Fruit fly (Drosophila melanogaster) whole organism, embryonic: Measurements from ENCODE around the gene CG33299.

Experiments
- Awh ChIP-seq: fragments of 200-800 bp; sonication (Bioruptor generic); IDR thresholded peaks from 2 replicates; pipeline ENCODE4, ENCODE4 v1.3.6; 2022; ENCODE audit warnings: missing biosample characterization, missing genetic modification characterization
- CG10431 ChIP-seq: fragments of 200-800 bp; sonication (Bioruptor generic); optimal IDR thresholded peaks from 3 replicates; lab custom pipeline; 2018; ENCODE audit warnings: missing biosample characterization, mild to moderate bottlenecking, missing genetic modification characterization
- CG10959 ChIP-seq: fragments of 200-800 bp; sonication (Bioruptor generic); IDR thresholded peaks from 2 replicates; pipeline ENCODE4 v1.3.6; 2022; ENCODE audit warnings: missing biosample characterization, missing genetic modification characterization
- CG12104 ChIP-seq: fragments of 200-800 bp; sonication (Bioruptor generic); optimal IDR thresholded peaks from 3 replicates; lab custom pipeline; 2016; ENCODE audit warnings: missing biosample characterization, missing genetic modification characterization
- CG12659 ChIP-seq: fragments of 200-800 bp; sonication (Bioruptor generic); optimal IDR thresholded peaks from 3 replicates; lab custom pipeline; 2017; ENCODE audit warnings: mild to moderate bottlenecking, missing biosample characterization, missing genetic modification reagents, missing genetic modification characterization
- CG14860 ChIP-seq: fragments of 200-800 bp; sonication (Bioruptor generic); IDR thresholded peaks from 3 replicates; pipeline ENCODE4 v1.3.6; 2022; ENCODE audit warnings: missing biosample characterization, missing genetic modification characterization; ENCODE audit not compliant: partially characterized antibody
- CG15479 ChIP-seq: fragments of 200-800 bp; sonication (Bioruptor generic); optimal IDR thresholded peaks from 3 replicates; lab custom pipeline; 2019; ENCODE audit warnings: missing biosample characterization, mild to moderate bottlenecking, missing genetic modification characterization, moderate library complexity
- CG17328 ChIP-seq: fragments of 200-800 bp; sonication (Bioruptor generic); IDR thresholded peaks from 2 replicates; pipeline ENCODE4 v1.3.6; 2022; ENCODE audit warnings: missing biosample characterization, missing genetic modification characterization
- CG17385 ChIP-seq: fragments of 200-800 bp; sonication (Bioruptor generic); optimal IDR thresholded peaks from 3 replicates; lab custom pipeline; 2018; ENCODE audit warnings: missing biosample characterization, mild to moderate bottlenecking, missing genetic modification characterization
- CG30431 ChIP-seq: fragments of 200-800 bp; sonication (Bioruptor generic); optimal IDR thresholded peaks from 2 replicates; lab custom pipeline; 2017; ENCODE audit warnings: missing biosample characterization, missing genetic modification characterization
- CG31365 ChIP-seq: fragments of 200-800 bp; sonication (Bioruptor generic); optimal IDR thresholded peaks from 2 replicates; lab custom pipeline; 2018; ENCODE audit warnings: missing biosample characterization, mild to moderate bottlenecking, missing genetic modification characterization
- CG4424 ChIP-seq: fragments of 200-800 bp; sonication (Bioruptor generic); optimal IDR thresholded peaks from 3 replicates; lab custom pipeline; 2016; ENCODE audit warnings: missing biosample characterization, missing genetic modification characterization
- CG7786 ChIP-seq: fragments of 200-800 bp; sonication (Bioruptor generic); optimal IDR thresholded peaks from 2 replicates; lab custom pipeline; 2016; ENCODE audit warnings: missing biosample characterization, missing genetic modification characterization
- CG8924 ChIP-seq: fragments of 200-800 bp; optimal IDR thresholded peaks from 3 replicates; lab custom pipeline; 2019; ENCODE audit warnings: missing biosample characterization, mild to moderate bottlenecking, missing genetic modification characterization, moderate library complexity
- CG9797 ChIP-seq: fragments of 200-800 bp; sonication (Bioruptor generic); optimal IDR thresholded peaks from 3 replicates; lab custom pipeline; 2018; ENCODE audit warnings: missing biosample characterization, mild to moderate bottlenecking, missing genetic modification characterization
- CG9876 ChIP-seq: fragments of 200-800 bp; sonication (Bioruptor generic); optimal IDR thresholded peaks from 2 replicates; lab custom pipeline; 2016; ENCODE audit warnings: missing biosample characterization, missing genetic modification characterization
- CTCF ChIP-seq: fragments of 200-800 bp; sonication (Bioruptor generic); optimal IDR thresholded peaks from 2 replicates; lab custom pipeline; 2017; ENCODE audit warnings: missing biosample characterization, mild to moderate bottlenecking, missing genetic modification characterization, moderate library complexity
- Dek ChIP-seq: fragments of 200-800 bp; sonication (Bioruptor generic); optimal IDR thresholded peaks from 3 replicates; lab custom pipeline; 2019; ENCODE audit warnings: missing biosample characterization, mild to moderate bottlenecking, missing genetic modification characterization, moderate library complexity
- E2f2 ChIP-seq: fragments of 200-800 bp; sonication (Bioruptor generic); IDR thresholded peaks from 2 replicates; pipeline ENCODE4 v1.3.6; 2022; ENCODE audit warnings: missing biosample characterization, missing genetic modification characterization
- Fer1 ChIP-seq: fragments of 200-800 bp; sonication (Bioruptor generic); optimal IDR thresholded peaks from 2 replicates; lab custom pipeline; 2017; ENCODE audit warnings: missing biosample characterization, mild to moderate bottlenecking, missing genetic modification characterization
- HHEX ChIP-seq: fragments of 200-800 bp; sonication (Bioruptor generic); optimal IDR thresholded peaks from 3 replicates; lab custom pipeline; 2017; ENCODE audit warnings: missing biosample characterization, mild to moderate bottlenecking, missing genetic modification characterization, missing genetic modification reagents
- Oli ChIP-seq: fragments of 200-800 bp; sonication (Bioruptor generic); optimal IDR thresholded peaks from 2 replicates; lab custom pipeline; 2018; ENCODE audit warnings: missing biosample characterization, mild to moderate bottlenecking, missing genetic modification characterization, moderate library complexity
- Pdp1 ChIP-seq, 2 experiments: fragments of 200-800 bp; sonication (Bioruptor generic); optimal IDR thresholded peaks; 3 replicates each; lab custom pipeline; 2016; ENCODE audit warnings: missing biosample characterization in 2 of 2, missing genetic modification characterization in 2 of 2, mild to moderate bottlenecking in 1 of 2, moderate library complexity in 1 of 2
- Ptx1 ChIP-seq: fragments of 200-800 bp; sonication (Bioruptor generic); IDR thresholded peaks from 2 replicates; pipeline ENCODE4 v1.3.6; 2022; ENCODE audit warnings: missing biosample characterization, missing genetic modification characterization
- Ssrp ChIP-seq: fragments of 200-800 bp; sonication (Bioruptor generic); optimal IDR thresholded peaks from 2 replicates; lab custom pipeline; 2018; ENCODE audit warnings: missing biosample characterization, mild to moderate bottlenecking, missing genetic modification characterization, moderate library complexity
- Tbp ChIP-seq: fragments of >200 bp; optimal IDR thresholded peaks from 2 replicates; lab custom pipeline; 2018; ENCODE audit warnings: missing biosample characterization, missing genetic modification characterization
- Xbp1 ChIP-seq: fragments of 200-800 bp; sonication (Bioruptor generic); optimal IDR thresholded peaks from 3 replicates; lab custom pipeline; 2016; ENCODE audit warnings: missing biosample characterization, mild to moderate bottlenecking, missing genetic modification characterization
- cato ChIP-seq: fragments of 200-800 bp; sonication (Bioruptor generic); optimal IDR thresholded peaks from 2 replicates; lab custom pipeline; 2016; ENCODE audit warnings: missing biosample characterization, missing genetic modification characterization, borderline replicate concordance
- caup ChIP-seq: fragments of 200-800 bp; sonication (Bioruptor generic); optimal IDR thresholded peaks from 3 replicates; lab custom pipeline; 2017; ENCODE audit warnings: missing biosample characterization, mild to moderate bottlenecking, missing genetic modification characterization, moderate library complexity; ENCODE audit not compliant: severe bottlenecking
- corto ChIP-seq: fragments of 200-800 bp; sonication (Bioruptor generic); optimal IDR thresholded peaks from 2 replicates; lab custom pipeline; 2016; ENCODE audit warnings: missing biosample characterization, mild to moderate bottlenecking, missing genetic modification characterization, moderate library complexity
- croc ChIP-seq: fragments of 200-800 bp; sonication (Bioruptor generic); conservative IDR thresholded peaks from 3 replicates; pipeline ENCODE4 v1.3.6; 2022; ENCODE audit warnings: missing biosample characterization, missing genetic modification characterization
- fd64A ChIP-seq: fragments of 200-800 bp; sonication (Bioruptor generic); optimal IDR thresholded peaks from 3 replicates; lab custom pipeline; 2018; ENCODE audit warnings: missing biosample characterization, mild to moderate bottlenecking, missing genetic modification characterization
- gem ChIP-seq: fragments of 200-800 bp; sonication (Bioruptor generic); optimal IDR thresholded peaks from 2 replicates; lab custom pipeline; 2019; ENCODE audit warnings: missing biosample characterization, mild to moderate bottlenecking, missing genetic modification characterization, moderate library complexity
- grn ChIP-seq: fragments of 200-800 bp; sonication (Bioruptor generic); optimal IDR thresholded peaks from 3 replicates; lab custom pipeline; 2017; ENCODE audit warnings: missing biosample characterization, missing genetic modification characterization
- gsb-n ChIP-seq: fragments of 200-800 bp; sonication (Bioruptor generic); optimal IDR thresholded peaks from 3 replicates; lab custom pipeline; 2018; ENCODE audit warnings: missing biosample characterization, mild to moderate bottlenecking, missing genetic modification characterization
- ken ChIP-seq: fragments of 200-800 bp; sonication (Bioruptor generic); IDR thresholded peaks from 3 replicates; pipeline ENCODE4 v1.3.6; 2022; ENCODE audit warnings: missing biosample characterization, missing genetic modification characterization
- knrl ChIP-seq: fragments of 200-800 bp; sonication (Bioruptor generic); IDR thresholded peaks from 3 replicates; pipeline ENCODE4 v1.3.6; 2022; ENCODE audit warnings: missing biosample characterization, missing genetic modification characterization; ENCODE audit not compliant: partially characterized antibody
- lilli ChIP-seq: fragments of 200-800 bp; sonication (Bioruptor generic); optimal IDR thresholded peaks from 3 replicates; lab custom pipeline; 2016; ENCODE audit warnings: missing biosample characterization, missing genetic modification characterization
- mam ChIP-seq: fragments of 200-800 bp; sonication (Bioruptor generic); optimal IDR thresholded peaks from 3 replicates; lab custom pipeline; 2016; ENCODE audit warnings: missing biosample characterization, missing genetic modification characterization
- nmo ChIP-seq: fragments of 200-800 bp; sonication (Bioruptor generic); optimal IDR thresholded peaks from 2 replicates; lab custom pipeline; 2018; ENCODE audit warnings: missing biosample characterization, mild to moderate bottlenecking, missing genetic modification characterization, moderate library complexity
- pros ChIP-seq: fragments of 200-800 bp; sonication (Bioruptor generic); optimal IDR thresholded peaks from 3 replicates; lab custom pipeline; 2019; ENCODE audit warnings: missing biosample characterization, mild to moderate bottlenecking, missing genetic modification characterization, moderate library complexity
- rib ChIP-seq: fragments of 200-800 bp; sonication (Bioruptor generic); IDR thresholded peaks from 2 replicates; pipeline ENCODE4 v1.3.6; 2022; ENCODE audit warnings: missing biosample characterization, missing genetic modification characterization
- schlank ChIP-seq: fragments of 200-800 bp; sonication (Bioruptor generic); optimal IDR thresholded peaks from 2 replicates; lab custom pipeline; 2018; ENCODE audit warnings: missing biosample characterization, mild to moderate bottlenecking, missing genetic modification characterization
- sqz ChIP-seq: fragments of 200-800 bp; sonication (Bioruptor generic); optimal IDR thresholded peaks from 3 replicates; lab custom pipeline; 2018; ENCODE audit warnings: missing biosample characterization, mild to moderate bottlenecking, missing genetic modification characterization
- tin ChIP-seq: fragments of 200-800 bp; sonication (Bioruptor generic); optimal IDR thresholded peaks from 3 replicates; lab custom pipeline; 2016; ENCODE audit warnings: missing biosample characterization, missing genetic modification characterization

The CG33299 gene

DNA sequence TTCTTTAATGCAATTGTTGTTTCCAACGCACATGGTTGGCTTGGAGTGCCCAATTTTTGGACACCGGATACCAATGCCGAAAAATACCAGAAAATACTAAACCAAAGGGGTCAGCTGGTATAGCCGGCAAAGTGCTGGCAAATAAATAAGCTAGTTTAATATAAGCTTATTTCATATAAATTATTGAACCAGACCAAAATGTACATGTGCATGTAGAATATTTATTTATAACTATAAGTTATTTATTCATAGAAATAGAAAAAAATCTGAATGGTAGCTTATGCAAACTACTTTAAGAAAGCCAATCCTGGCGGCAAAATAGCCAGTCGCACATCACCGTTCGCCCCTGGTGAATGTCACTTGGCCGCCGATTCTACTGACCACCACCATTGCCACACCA lies 44.1 kb downstream of the CG33299 start, which contains the start of gene pelo (continued):
- peak; percentile 68; the same call in 1 of the 3 replicates for TF ChIP-seq ken (GFP tag; lab: Robert Waterston, UW)
- TF ChIP-seq corto (GFP tag; lab: Kevin White, UChicago): peak; percentile 45
- TF ChIP-seq gem (tag; lab: Kevin White, UChicago): peak; percentile 83
- TF ChIP-seq fd64A (GFP tag; lab: Kevin White, UChicago): no peak
- TF ChIP-seq CG4424 (GFP tag; lab: Kevin White, UChicago): peak; percentile 66
- TF ChIP-seq CG12659 (GFP tag; lab: Kevin White, UChicago): peak; percentile 79
- TF ChIP-seq CG9797 (GFP tag; lab: Kevin White, UChicago): peak; percentile 75
- peak; percentile 51 for TF ChIP-seq CG17385
- no peak for TF ChIP-seq CG14860 (GFP tag; lab: Robert Waterston, UW)
- TF ChIP-seq knrl (GFP tag; lab: Robert Waterston, UW): no peak; the same call in 2 of the 3 replicates
- TF ChIP-seq rib (GFP tag; lab: Robert Waterston, UW): no peak
- no peak for TF ChIP-seq pros (GFP tag; lab: Kevin White, UChicago)
- TF ChIP-seq Tbp: no peak
- no peak for TF ChIP-seq CG15479
- peak; percentile 66 for TF ChIP-seq HHEX (GFP tag; lab: Kevin White, UChicago)
- TF ChIP-seq CG7786 (GFP tag; lab: Kevin White, UChicago): no peak
- no peak for TF ChIP-seq cato (GFP tag; lab: Kevin White, UChicago)
- TF ChIP-seq nmo (GFP tag; lab: Kevin White, UChicago): peak; percentile 77
- no peak for TF ChIP-seq CG10431 (GFP tag; lab: Kevin White, UChicago)
- TF ChIP-seq schlank: no peak
- peak; percentile 64 for TF ChIP-seq Xbp1 (GFP tag; lab: Kevin White, UChicago)
- TF ChIP-seq Pdp1 (GFP tag; optimal IDR thresholded peaks at IDR 0.05; lab: Kevin White, UChicago): peak in 1 of 2 experiments; percentile 41
- TF ChIP-seq CG12104 (GFP tag; lab: Kevin White, UChicago): peak; percentile 10
- peak; percentile 27 for TF ChIP-seq CG30431 (GFP tag; lab: Kevin White, UChicago)
- 0 out of 2 replicates have a peak, but pooled peaks have one; percentile 38 for TF ChIP-seq E2f2 (GFP tag; lab: Robert Waterston, UW)
- TF ChIP-seq grn (GFP tag; lab: Kevin White, UChicago): peak; percentile 4
- TF ChIP-seq croc: no peak
- peak; percentile 63 for TF ChIP-seq Ssrp (tag; lab: Kevin White, UChicago)
- no peak for TF ChIP-seq CG10959
- TF ChIP-seq caup (GFP tag; lab: Kevin White, UChicago): peak; percentile 69
- no peak for TF ChIP-seq CTCF (GFP tag; lab: Kevin White, UChicago)
- TF ChIP-seq gsb-n (tag; lab: Kevin White, UChicago): peak; percentile 60
- peak; percentile 75 for TF ChIP-seq CG8924 (tag; lab: Kevin White, UChicago)
- no peak for TF ChIP-seq sqz (GFP tag; lab: Kevin White, UChicago)
- TF ChIP-seq tin (GFP tag; lab: Kevin White, UChicago): peak; percentile 35
- TF ChIP-seq Oli: peak; percentile 45
- peak; percentile 72 for TF ChIP-seq Dek (tag; lab: Kevin White, UChicago)
- TF ChIP-seq Fer1 (GFP tag; lab: Kevin White, UChicago): peak; percentile 75
- no peak for TF ChIP-seq CG31365 (tag; lab: Kevin White, UChicago)
- TF ChIP-seq CG17328 (GFP tag; lab: Robert Waterston, UW): peak; percentile 45
- TF ChIP-seq CG9876: no peak
- peak; percentile 77 for TF ChIP-seq Ptx1 (GFP tag; lab: Robert Waterston, UW)
- TF ChIP-seq Awh: no peak
- TF ChIP-seq lilli (GFP tag; lab: Kevin White, UChicago): peak; percentile 59
- TF ChIP-seq mam (GFP tag; lab: Kevin White, UChicago): no peak
